Worm (Caenorhabditis elegans) whole organism, young adult: Measurements from ENCODE around the gene C56E6.7.

Source experiments
- C06A6.2 ChIP-seq: fragments of 200-800 bp; sonication (Bioruptor generic); conservative IDR thresholded peaks from 2 replicates; pipeline ENCODE4 v1.3.6; 2022; ENCODE audit warnings: missing genetic modification characterization, missing compliant biosample characterization
- ceh-40 ChIP-seq: fragments of 200-800 bp; sonication (Bioruptor generic); IDR thresholded peaks from 2 replicates; pipeline ENCODE4 v1.3.6; 2022; ENCODE audit warnings: missing genetic modification characterization, missing compliant biosample characterization
- hmg-20 ChIP-seq: fragments of 200-800 bp; sonication (Bioruptor generic); IDR thresholded peaks from 2 replicates; pipeline ENCODE4 v1.3.6; 2022; ENCODE audit warnings: missing genetic modification reagents, missing genetic modification characterization, missing compliant biosample characterization
- lsy-27 ChIP-seq: sonication (generic microtip); optimal IDR thresholded peaks from 2 replicates; lab custom pipeline; 2017; ENCODE audit warnings: missing genetic modification characterization, mild to moderate bottlenecking, missing compliant biosample characterization, antibody characterized with exemption, missing genotype, borderline replicate concordance; ENCODE audit not compliant: insufficient read depth
- nfyb-1 ChIP-seq: fragments of 200-800 bp; sonication (Bioruptor generic); IDR thresholded peaks from 2 replicates; pipeline ENCODE4 v1.3.6; 2022; ENCODE audit warnings: missing genetic modification reagents, missing genetic modification characterization, missing compliant biosample characterization
- nhr-179 ChIP-seq: sonication (generic microtip); optimal IDR thresholded peaks from 2 replicates; lab custom pipeline; 2016; ENCODE audit warnings: mild to moderate bottlenecking, missing genetic modification characterization, missing compliant biosample characterization
- unc-62 ChIP-seq: fragments of 150-350 bp; optimal IDR thresholded peaks from 2 replicates; lab custom pipeline; 2014; ENCODE audit warnings: missing biosample characterization, missing genetic modification reagents, missing genetic modification characterization
- ztf-6 ChIP-seq: fragments of 200-800 bp; sonication (Bioruptor generic); IDR thresholded peaks from 2 replicates; pipeline ENCODE4 v1.3.6; 2022; ENCODE audit warnings: missing genetic modification reagents, missing genetic modification characterization, missing compliant biosample characterization

DNA sequence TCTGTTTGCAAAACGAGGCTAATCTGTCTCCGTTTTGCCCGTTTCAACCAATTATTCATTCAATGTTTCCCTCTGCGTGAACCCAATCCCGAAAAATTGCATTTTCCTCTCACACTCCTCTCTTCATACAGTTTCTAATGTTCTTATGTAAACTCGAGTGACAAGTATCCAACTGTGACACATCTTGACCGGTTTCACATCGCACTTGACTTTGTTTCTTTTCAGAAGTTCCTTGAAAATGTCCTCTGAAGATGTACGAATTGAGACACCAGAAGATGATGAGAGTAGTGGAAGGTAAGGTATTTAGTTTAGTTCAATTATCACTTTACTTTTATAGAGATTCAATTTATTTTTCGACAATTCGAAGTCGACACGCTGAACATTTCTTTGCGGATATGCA lies 15.6 kb downstream of the C56E6.7 start, which contains the start of gene abcx-1:
- TF ChIP-seq hmg-20 = no peak
- TF ChIP-seq nfyb-1 (GFP tag; lab: Robert Waterston, UW) = no peak
- TF ChIP-seq C06A6.2 (GFP tag; lab: Robert Waterston, UW) = no peak
- no peak for TF ChIP-seq nhr-179 (tag; lab: Kevin White, UChicago)
- no peak for TF ChIP-seq unc-62 (GFP tag; lab: Kevin White, UChicago)
- TF ChIP-seq lsy-27 = no peak
- TF ChIP-seq ztf-6 (GFP tag; lab: Robert Waterston, UW) = no peak
- TF ChIP-seq ceh-40 (GFP tag; lab: Robert Waterston, UW) = no peak
